Worm (Caenorhabditis elegans) whole organism, young adult: ENCODE measurements around the gene D1005.2.

Experiments
- F22D6.2 ChIP-seq: sonication (generic microtip); optimal IDR thresholded peaks from 2 replicates; lab custom pipeline; 2016; ENCODE audit warnings: mild to moderate bottlenecking, missing genetic modification characterization, missing compliant biosample characterization
- ama-1 ChIP-seq, 3 experiments: fragments of 150-350 bp in 1 of 3; sonication (generic microtip) in 2 of 3; optimal IDR thresholded peaks; 2 replicates each; lab custom pipeline; 2014 to 2018; ENCODE audit warnings: missing biosample characterization in 2 of 3, missing genetic modification characterization in 2 of 3, missing genetic modification reagents in 2 of 3
- dpl-1 ChIP-seq: fragments of 150-350 bp; optimal IDR thresholded peaks from 2 replicates; lab custom pipeline; 2014; ENCODE audit warnings: missing biosample characterization, missing genetic modification reagents, missing genetic modification characterization
- madf-6 ChIP-seq: fragments of 200-800 bp; sonication (Bioruptor generic); IDR thresholded peaks from 2 replicates; pipeline ENCODE4 v1.3.6; 2022; ENCODE audit warnings: missing genetic modification reagents, missing genetic modification characterization, missing compliant biosample characterization
- repo-1 ChIP-seq: sonication (generic microtip); optimal IDR thresholded peaks from 2 replicates; lab custom pipeline; 2017; ENCODE audit warnings: mild to moderate bottlenecking, missing genetic modification characterization, missing compliant biosample characterization
- snpc-4 ChIP-seq, 5 experiments: fragments of 150-350 bp in 1 of 5; sonication (generic microtip) in 4 of 5; optimal IDR thresholded peaks; 2 replicates each; lab custom pipeline; 2014 to 2018; ENCODE audit warnings: missing genetic modification characterization in 5 of 5, missing biosample characterization in 3 of 5, antibody characterized with exemption in 2 of 5, mild to moderate bottlenecking in 2 of 5, missing compliant biosample characterization in 2 of 5, missing genotype in 2 of 5, moderate library complexity in 2 of 5, missing genetic modification reagents in 1 of 5
- tbp1 ChIP-seq: fragments of 200-800 bp; sonication (Bioruptor generic); optimal IDR thresholded peaks from 2 replicates; lab custom pipeline; 2018; ENCODE audit warnings: mild to moderate bottlenecking, missing genetic modification characterization, missing compliant biosample characterization
- unc-62 ChIP-seq: fragments of 150-350 bp; optimal IDR thresholded peaks from 2 replicates; lab custom pipeline; 2014; ENCODE audit warnings: missing biosample characterization, missing genetic modification reagents, missing genetic modification characterization
- ztf-6 ChIP-seq: fragments of 200-800 bp; sonication (Bioruptor generic); IDR thresholded peaks from 2 replicates; pipeline ENCODE4 v1.3.6; 2022; ENCODE audit warnings: missing genetic modification reagents, missing genetic modification characterization, missing compliant biosample characterization

ce11 chrX:1488775-1489174, 30.0 kb downstream of the D1005.2 start:
- TF ChIP-seq snpc-4 (GFP tag; optimal IDR thresholded peaks at IDR 0.05; lab: Kevin White, UChicago) (no peak), snpc-4 (tag; optimal IDR thresholded peaks at IDR 0.05; lab: Kevin White, UChicago) (no peak), ama-1 (optimal IDR thresholded peaks at IDR 0.05; lab: Kevin White, UChicago) (no peak), ama-1 (GFP tag; optimal IDR thresholded peaks at IDR 0.05; lab: Kevin White, UChicago) (no peak), unc-62 (GFP tag; lab: Kevin White, UChicago) (no peak), F22D6.2 (tag; lab: Kevin White, UChicago) (no peak), tbp1 (GFP tag; lab: Kevin White, UChicago) (no peak), dpl-1 (GFP tag; lab: Kevin White, UChicago) (no peak), ztf-6 (GFP tag; lab: Robert Waterston, UW) (no peak), madf-6 (GFP tag; lab: Robert Waterston, UW) (no peak), repo-1 (tag; lab: Kevin White, UChicago) (no peak)
